Fruit fly (Drosophila melanogaster) Kc167 (cell line): Measurements from ENCODE around the gene CG15249.

ENCODE experiments used
- Sin3A ChIP-seq: fragments of >200 bp; optimal IDR thresholded peaks from 2 replicates; lab custom pipeline; 2018; ENCODE audit warnings: missing external identifiers
- h ChIP-seq: fragments of >200 bp; optimal IDR thresholded peaks from 3 replicates; lab custom pipeline; 2018; ENCODE audit warnings: missing external identifiers
- insv ChIP-seq: fragments of >200 bp; optimal IDR thresholded peaks from 3 replicates; lab custom pipeline; 2018; ENCODE audit warnings: missing external identifiers

dm6 chrX:9889686-9890085 lies 9.7 kb downstream of the CG15249 start:
- TF ChIP-seq Sin3A (lab: Kevin White, UChicago) (no peak), insv (lab: Kevin White, UChicago) (no peak), h (no peak)
